Worm (Caenorhabditis elegans) whole organism, L3 larva: ENCODE measurements around the gene C27A7.8.

ENCODE experiments used
- R02D3.7 ChIP-seq: fragments of 150-350 bp; optimal IDR thresholded peaks from 2 replicates; lab custom pipeline; 2014; ENCODE audit warnings: missing biosample characterization, missing genetic modification characterization
- aly-2 ChIP-seq: fragments of 150-350 bp; optimal IDR thresholded peaks from 2 replicates; lab custom pipeline; 2014; ENCODE audit warnings: missing biosample characterization, missing genetic modification characterization
- ceh-28 ChIP-seq: fragments of 150-350 bp; optimal IDR thresholded peaks from 2 replicates; lab custom pipeline; 2014; ENCODE audit warnings: missing biosample characterization, missing genetic modification reagents, missing genetic modification characterization
- ceh-82 ChIP-seq: fragments of 150-350 bp; optimal IDR thresholded peaks from 2 replicates; lab custom pipeline; 2014; ENCODE audit warnings: missing biosample characterization, missing genetic modification characterization
- daf-12 ChIP-seq: fragments of 150-350 bp; optimal IDR thresholded peaks from 2 replicates; lab custom pipeline; 2014; ENCODE audit warnings: missing biosample characterization, missing genetic modification reagents, missing genetic modification characterization
- elt-1 ChIP-seq: fragments of 150-350 bp; optimal IDR thresholded peaks from 2 replicates; lab custom pipeline; 2014; ENCODE audit warnings: missing biosample characterization, missing genetic modification characterization
- elt-2 ChIP-seq: sonication (generic microtip); optimal IDR thresholded peaks from 2 replicates; lab custom pipeline; 2016; ENCODE audit warnings: missing genetic modification reagents, mild to moderate bottlenecking, missing genetic modification characterization, missing compliant biosample characterization
- elt-3 ChIP-seq, 3 experiments: fragments of 150-350 bp in 1 of 3; sonication (generic microtip) in 2 of 3; optimal IDR thresholded peaks; 2 replicates in 2 of 3; 4 replicates in 1 of 3; lab custom pipeline; 2014 to 2017; ENCODE audit warnings: missing biosample characterization in 3 of 3, missing genetic modification characterization in 3 of 3
- fkh-10 ChIP-seq: sonication (generic microtip); optimal IDR thresholded peaks from 2 replicates; lab custom pipeline; 2017; ENCODE audit warnings: missing biosample characterization, missing genetic modification reagents, missing genetic modification characterization
- jun-1 ChIP-seq: fragments of 150-350 bp; optimal IDR thresholded peaks from 2 replicates; lab custom pipeline; 2014; ENCODE audit warnings: missing biosample characterization, missing genetic modification reagents, missing genetic modification characterization
- mml-1 ChIP-seq: fragments of 150-350 bp; sonication (generic microtip); optimal IDR thresholded peaks from 3 replicates; lab custom pipeline; 2014; ENCODE audit warnings: missing biosample characterization, missing genetic modification characterization
- nfya-1 ChIP-seq: sonication (generic microtip); optimal IDR thresholded peaks from 2 replicates; lab custom pipeline; 2017; ENCODE audit warnings: missing genetic modification characterization, mild to moderate bottlenecking, missing compliant biosample characterization, antibody characterized with exemption, moderate library complexity; ENCODE audit not compliant: insufficient read depth
- nhr-11 ChIP-seq: fragments of 150-350 bp; optimal IDR thresholded peaks from 2 replicates; lab custom pipeline; 2014; ENCODE audit warnings: missing biosample characterization, missing genetic modification characterization
- nhr-12 ChIP-seq: fragments of 150-350 bp; optimal IDR thresholded peaks from 2 replicates; lab custom pipeline; 2014; ENCODE audit warnings: missing biosample characterization, missing genetic modification characterization
- nhr-23 ChIP-seq: fragments of 150-350 bp; optimal IDR thresholded peaks from 2 replicates; lab custom pipeline; 2014; ENCODE audit warnings: missing biosample characterization, missing genetic modification reagents, missing genetic modification characterization
- nhr-25 ChIP-seq: sonication (generic microtip); optimal IDR thresholded peaks from 2 replicates; lab custom pipeline; 2017; ENCODE audit warnings: missing biosample characterization, missing genetic modification characterization
- nhr-28 ChIP-seq: fragments of 150-350 bp; optimal IDR thresholded peaks from 2 replicates; lab custom pipeline; 2014; ENCODE audit warnings: missing biosample characterization, missing genetic modification characterization
- nhr-43 ChIP-seq: sonication (generic microtip); optimal IDR thresholded peaks from 2 replicates; lab custom pipeline; 2016; ENCODE audit warnings: mild to moderate bottlenecking, missing genetic modification characterization, missing compliant biosample characterization; ENCODE audit not compliant: poor library complexity, severe bottlenecking
- nhr-76 ChIP-seq: fragments of 150-350 bp; sonication (generic microtip); optimal IDR thresholded peaks from 5 replicates; lab custom pipeline; 2014; ENCODE audit warnings: missing biosample characterization, missing genetic modification characterization
- pha-4 ChIP-seq: fragments of 150-350 bp; optimal IDR thresholded peaks from 2 replicates; lab custom pipeline; 2014; ENCODE audit warnings: missing biosample characterization, missing genetic modification reagents, missing genetic modification characterization
- sea-2 ChIP-seq: fragments of 150-350 bp; sonication (generic microtip); optimal IDR thresholded peaks from 4 replicates; lab custom pipeline; 2014; ENCODE audit warnings: missing biosample characterization, missing genetic modification reagents, missing genetic modification characterization
- snpc-4 ChIP-seq: fragments of 150-350 bp; optimal IDR thresholded peaks from 2 replicates; lab custom pipeline; 2014; ENCODE audit warnings: missing biosample characterization, missing genetic modification characterization
- tbx-2 ChIP-seq: sonication (generic microtip); optimal IDR thresholded peaks from 2 replicates; lab custom pipeline; 2016; ENCODE audit warnings: mild to moderate bottlenecking, missing genetic modification characterization, missing compliant biosample characterization
- unc-39 ChIP-seq: sonication (generic microtip); optimal IDR thresholded peaks from 4 replicates; lab custom pipeline; 2017; ENCODE audit warnings: missing biosample characterization, missing genetic modification characterization
- unc-62 ChIP-seq: fragments of 150-350 bp; sonication (generic microtip); optimal IDR thresholded peaks from 4 replicates; lab custom pipeline; 2014; ENCODE audit warnings: missing biosample characterization, missing genetic modification reagents, missing genetic modification characterization
- zag-1 ChIP-seq: fragments of 150-350 bp; optimal IDR thresholded peaks from 2 replicates; lab custom pipeline; 2014; ENCODE audit warnings: missing biosample characterization, missing genetic modification characterization

The C27A7.8 gene

DNA sequence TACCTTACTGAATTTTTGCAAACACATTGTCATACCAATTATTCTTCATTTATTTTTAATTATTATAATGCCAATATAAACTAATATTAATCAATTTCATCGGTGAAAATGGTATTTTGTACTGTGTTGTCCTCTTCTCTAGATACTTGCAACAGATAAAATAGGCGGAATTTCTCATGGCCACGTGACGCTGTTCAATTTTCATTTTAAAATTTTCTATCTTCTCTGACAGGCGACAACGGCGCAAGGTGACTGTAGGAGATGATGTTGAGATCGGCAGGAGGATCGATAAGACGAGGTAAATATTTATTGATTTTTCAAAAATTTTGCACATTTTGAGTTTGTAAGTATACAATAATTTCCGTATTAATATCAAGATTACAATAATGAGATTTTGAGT, 41.3 kb downstream of the C27A7.8 start, which contains the start of gene ogdh-2:
TSS of gene ogdh-2 (plus strand) at position 233 of the 400 bp plus-strand sequence.
- TF ChIP-seq ceh-28 (tag; lab: Kevin White, UChicago), result peak; percentile 34
- TF ChIP-seq aly-2 (tag; lab: Kevin White, UChicago), result no peak
- no peak for TF ChIP-seq sea-2 (GFP tag; lab: Kevin White, UChicago)
- no peak for TF ChIP-seq tbx-2
- TF ChIP-seq mml-1 (tag; lab: Kevin White, UChicago), result no peak
- no peak for TF ChIP-seq nhr-28
- peak; percentile 12 for TF ChIP-seq nhr-25 (tag; lab: Kevin White, UChicago)
- TF ChIP-seq unc-62, result no peak
- TF ChIP-seq elt-1 (tag; lab: Kevin White, UChicago), result peak; percentile 7

DNA sequence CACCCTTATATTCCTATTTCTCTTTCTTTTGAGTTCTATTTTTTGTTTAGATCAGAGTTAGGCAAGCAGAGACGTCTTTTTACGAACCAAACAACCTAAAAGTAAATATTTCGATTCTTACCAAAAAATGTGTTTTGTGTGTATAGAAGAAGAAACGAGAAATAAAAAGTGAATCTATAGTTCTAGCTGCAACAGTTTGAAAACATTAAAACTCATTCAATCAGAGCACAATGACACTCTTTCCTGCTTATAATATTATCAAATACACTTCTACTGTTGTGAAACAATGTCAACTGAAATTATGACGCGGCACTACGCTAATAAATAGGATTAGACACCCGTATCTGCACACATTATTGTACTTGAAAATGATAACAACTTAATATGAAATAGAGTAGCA, 42.9 kb downstream of the C27A7.8 start, which contains the start of gene ZK836.3:
TSS of gene ZK836.3 (minus strand) at position 101 of the 400 bp plus-strand sequence.
- TF ChIP-seq fkh-10 (no peak), pha-4 (tag; lab: Kevin White, UChicago) (peak; percentile 43)

DNA sequence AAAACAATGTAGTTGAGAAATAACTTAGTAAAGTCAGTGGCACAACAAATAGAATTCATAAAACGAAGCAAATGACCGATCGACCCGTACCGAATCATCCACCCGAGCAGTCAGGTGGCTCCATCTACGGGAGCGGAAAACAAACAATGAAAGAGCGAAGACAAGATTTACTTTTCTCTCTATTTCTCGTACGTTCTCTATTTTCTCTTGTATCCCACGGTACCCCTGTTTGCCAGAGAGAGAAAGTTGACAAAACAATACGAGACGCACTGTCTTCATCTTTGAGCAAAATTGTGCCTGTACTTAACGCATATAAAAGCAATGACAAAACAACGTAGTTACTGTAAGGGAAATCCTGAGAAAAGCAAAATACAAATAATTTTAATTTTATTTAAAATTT, 43.7 kb downstream of the C27A7.8 start:
- peak; percentile 89 for TF ChIP-seq pha-4 (tag; lab: Kevin White, UChicago)
- TF ChIP-seq nhr-43 (tag; lab: Kevin White, UChicago), result no peak
- TF ChIP-seq, all 47 proteins: peak for 1

DNA sequence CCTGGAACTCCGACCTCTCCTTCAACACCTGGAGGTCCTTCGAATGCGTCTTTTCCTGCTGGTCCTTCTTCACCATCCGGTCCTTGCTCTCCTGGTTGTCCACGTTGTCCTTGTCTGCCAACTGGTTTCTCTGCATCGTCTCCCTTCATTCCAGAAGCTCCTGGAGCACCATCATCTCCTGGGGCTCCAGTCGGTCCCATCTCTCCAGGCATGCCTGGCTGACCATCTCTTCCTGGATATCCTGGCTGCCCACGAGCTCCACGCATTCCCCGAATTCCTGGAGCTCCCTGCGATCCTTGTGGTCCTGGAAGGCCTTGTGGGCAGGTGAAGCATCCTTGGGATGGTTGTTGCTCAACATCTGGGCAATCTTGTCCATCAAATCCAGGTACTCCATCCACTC, 44.8 kb downstream of the C27A7.8 start:
- no peak for TF ChIP-seq unc-39
- TF ChIP-seq nhr-25 (tag; lab: Kevin White, UChicago), result no peak
- no peak for TF ChIP-seq jun-1
- TF ChIP-seq elt-3 (tag; optimal IDR thresholded peaks at IDR 0.05; lab: Kevin White, UChicago), result no peak
- TF ChIP-seq nhr-28, result no peak
- TF ChIP-seq fkh-10, result no peak

DNA sequence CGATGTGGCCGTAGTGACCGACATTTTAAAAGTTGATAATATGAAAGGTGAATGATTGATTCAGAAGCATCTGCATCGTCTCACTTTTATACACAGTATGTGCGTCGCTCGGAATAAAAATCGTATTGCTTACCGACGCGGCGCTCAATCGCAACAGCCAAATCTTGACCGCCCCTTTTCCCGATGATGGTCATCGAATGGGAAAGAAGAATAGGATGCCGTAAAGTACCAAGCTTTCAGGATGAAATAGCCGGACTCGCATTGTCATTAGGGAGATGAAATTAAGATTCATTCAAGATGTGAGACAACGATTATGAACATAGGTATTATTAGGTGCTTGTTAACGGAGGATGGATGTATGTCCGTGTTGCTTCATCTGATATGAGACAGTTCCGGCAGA, 45.6 kb downstream of the C27A7.8 start, which contains the start of gene lon-3:
TSS of gene lon-3 (minus strand) at position 101 of the 400 bp plus-strand sequence.
- no peak for TF ChIP-seq nhr-11 (tag; lab: Kevin White, UChicago)
- TF ChIP-seq fkh-10, result no peak
- TF ChIP-seq elt-1 (tag; lab: Kevin White, UChicago), result no peak
- no peak for TF ChIP-seq nhr-12 (tag; lab: Kevin White, UChicago)
- TF ChIP-seq sea-2 (GFP tag; lab: Kevin White, UChicago), result no peak
- TF ChIP-seq ceh-82 (tag; lab: Kevin White, UChicago), result no peak
- TF ChIP-seq elt-3 (tag; optimal IDR thresholded peaks at IDR 0.05; lab: Kevin White, UChicago), result no peak
- TF ChIP-seq elt-2 (tag; lab: Kevin White, UChicago), result no peak
- no peak for TF ChIP-seq nhr-76 (tag; lab: Kevin White, UChicago)
- TF ChIP-seq nhr-28, result no peak
- TF ChIP-seq nfya-1 (tag; lab: Kevin White, UChicago), result no peak
- TF ChIP-seq daf-12 (tag; lab: Kevin White, UChicago), result no peak
- no peak for TF ChIP-seq zag-1
- no peak for TF ChIP-seq mml-1 (tag; lab: Kevin White, UChicago)
- no peak for TF ChIP-seq nhr-23 (tag; lab: Kevin White, UChicago)
- no peak for TF ChIP-seq nhr-25 (tag; lab: Kevin White, UChicago)
- TF ChIP-seq R02D3.7 (tag; lab: Kevin White, UChicago), result no peak
- TF ChIP-seq snpc-4, result no peak
- no peak for TF ChIP-seq jun-1

DNA sequence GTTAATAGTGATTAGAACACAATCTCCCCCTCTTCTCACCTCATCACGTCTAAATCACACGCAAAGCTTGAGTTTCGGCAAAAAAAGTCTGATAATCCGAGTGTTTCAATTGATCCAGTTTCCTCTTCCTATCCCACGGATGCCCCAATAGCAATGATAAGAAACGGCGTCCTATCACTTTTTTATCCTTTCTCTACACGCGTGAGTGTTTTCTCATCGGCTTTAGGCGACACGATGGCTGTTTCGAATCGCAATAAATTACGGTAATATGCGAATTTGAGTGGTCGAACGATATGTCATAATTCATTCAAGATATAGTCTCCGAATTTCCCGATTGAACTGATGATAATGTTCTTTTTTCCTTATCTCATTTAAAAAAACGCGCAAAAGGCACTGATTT, 46.5 kb downstream of the C27A7.8 start:
- TF ChIP-seq fkh-10 (no peak), elt-3 (tag; optimal IDR thresholded peaks at IDR 0.05; lab: Kevin White, UChicago) (peak in 1 of 3 experiments; percentile 55), nhr-43 (tag; lab: Kevin White, UChicago) (peak; percentile 82), nhr-23 (tag; lab: Kevin White, UChicago) (peak; percentile 77), nhr-25 (tag; lab: Kevin White, UChicago) (peak; percentile 16)
